Fruit fly (Drosophila melanogaster) whole organism, wandering third instar larva: ENCODE results near the gene Srp54k.
A peak's percentile ranks its signal among the peaks of the same experiment; 100 is the strongest.

Source experiments
- Abd-B ChIP-seq: fragments of >200 bp; optimal IDR thresholded peaks from 2 replicates; lab custom pipeline; 2017; ENCODE audit warnings: missing biosample characterization, missing genetic modification characterization
- CG32264 ChIP-seq: fragments of 200-800 bp; sonication (Bioruptor generic); optimal IDR thresholded peaks from 2 replicates; lab custom pipeline; 2016; ENCODE audit warnings: missing biosample characterization, missing genetic modification characterization
- CG9705 ChIP-seq: fragments of 200-800 bp; sonication (Bioruptor generic); optimal IDR thresholded peaks from 2 replicates; lab custom pipeline; 2018; ENCODE audit warnings: missing biosample characterization, mild to moderate bottlenecking, missing genetic modification characterization
- CrebA ChIP-seq: fragments of 200-800 bp; sonication (Bioruptor generic); optimal IDR thresholded peaks from 2 replicates; lab custom pipeline; 2016; ENCODE audit warnings: missing biosample characterization, mild to moderate bottlenecking, missing genetic modification characterization, borderline replicate concordance
- Dfd ChIP-seq: fragments of >200 bp; optimal IDR thresholded peaks from 2 replicates; lab custom pipeline; 2017; ENCODE audit warnings: missing biosample characterization, missing genetic modification characterization
- Dif ChIP-seq: fragments of 200-275, 200-300 bp; sonication (Bioruptor generic); optimal IDR thresholded peaks from 2 replicates; lab custom pipeline; 2018; ENCODE audit warnings: missing biosample characterization, missing genetic modification characterization; ENCODE audit not compliant: partially characterized antibody
- GATAd ChIP-seq: sonication (Bioruptor generic); optimal IDR thresholded peaks from 2 replicates; lab custom pipeline; 2016; ENCODE audit warnings: missing biosample characterization, missing genetic modification characterization
- HLH106 ChIP-seq: fragments of 200-800 bp; optimal IDR thresholded peaks from 3 replicates; lab custom pipeline; 2019; ENCODE audit warnings: missing biosample characterization, mild to moderate bottlenecking, missing genetic modification characterization, moderate library complexity
- Hnf4 ChIP-seq: fragments of 200-800 bp; sonication (Bioruptor generic); optimal IDR thresholded peaks from 2 replicates; lab custom pipeline; 2016; ENCODE audit warnings: missing biosample characterization, mild to moderate bottlenecking, missing genetic modification characterization
- Hr78 ChIP-seq: fragments of >200 bp; optimal IDR thresholded peaks from 2 replicates; lab custom pipeline; 2017; ENCODE audit warnings: missing biosample characterization, missing genetic modification characterization
- Hr83 ChIP-seq: fragments of 200-300 bp; sonication (Bioruptor generic); optimal IDR thresholded peaks from 2 replicates; lab custom pipeline; 2016; ENCODE audit warnings: missing biosample characterization, mild to moderate bottlenecking, missing genetic modification characterization, moderate library complexity; ENCODE audit not compliant: poor library complexity, severe bottlenecking
- Jra ChIP-seq: sonication (Bioruptor generic); optimal IDR thresholded peaks from 2 replicates; lab custom pipeline; 2016; ENCODE audit warnings: missing biosample characterization, missing genetic modification characterization
- Mio ChIP-seq: sonication (Bioruptor generic); optimal IDR thresholded peaks from 2 replicates; lab custom pipeline; 2016; ENCODE audit warnings: missing biosample characterization, missing genetic modification characterization
- Myc ChIP-seq: fragments of >200 bp; optimal IDR thresholded peaks from 2 replicates; lab custom pipeline; 2017
- N ChIP-seq: fragments of >200 bp; optimal IDR thresholded peaks from 2 replicates; lab custom pipeline; 2018; ENCODE audit warnings: missing biosample characterization, missing external identifiers, missing genetic modification characterization
- OdsH ChIP-seq: fragments of 200-800 bp; sonication (Bioruptor generic); optimal IDR thresholded peaks from 2 replicates; lab custom pipeline; 2016; ENCODE audit warnings: missing biosample characterization, mild to moderate bottlenecking, missing genetic modification characterization
- Rel ChIP-seq, 2 experiments: fragments of 200-800 bp; sonication (Bioruptor generic) in 1 of 2; optimal IDR thresholded peaks; 2 replicates in 1 of 2; 3 replicates in 1 of 2; lab custom pipeline; 2016 to 2019; ENCODE audit warnings: mild to moderate bottlenecking in 2 of 2, missing biosample characterization in 2 of 2, missing genetic modification characterization in 2 of 2, moderate library complexity in 1 of 2
- Sp1 ChIP-seq: fragments of 200-800 bp; sonication (Bioruptor generic); optimal IDR thresholded peaks from 3 replicates; lab custom pipeline; 2019; ENCODE audit warnings: missing biosample characterization, mild to moderate bottlenecking, missing genetic modification characterization, moderate library complexity
- Vsx2 ChIP-seq: fragments of 200-300, 225-300 bp; sonication (Bioruptor generic); optimal IDR thresholded peaks from 2 replicates; lab custom pipeline; 2018; ENCODE audit warnings: missing biosample characterization, missing genetic modification characterization; ENCODE audit not compliant: partially characterized antibody
- br ChIP-seq: fragments of 200-800 bp; sonication (Bioruptor generic); optimal IDR thresholded peaks from 2 replicates; lab custom pipeline; 2016; ENCODE audit warnings: missing biosample characterization, missing genetic modification characterization
- brk ChIP-seq: fragments of 200-800 bp; sonication (Bioruptor generic); optimal IDR thresholded peaks from 2 replicates; lab custom pipeline; 2016; ENCODE audit warnings: missing biosample characterization, mild to moderate bottlenecking, missing genetic modification characterization
- dl ChIP-seq, 2 experiments: fragments of 175-275, 200-275 bp in 1 of 2; fragments of 200-275 bp in 1 of 2; sonication (Bioruptor generic); optimal IDR thresholded peaks; lab custom pipeline; 2018; ENCODE audit warnings: mild to moderate bottlenecking in 2 of 2, missing biosample characterization in 2 of 2, missing genetic modification characterization in 2 of 2, moderate library complexity in 2 of 2; ENCODE audit not compliant: partially characterized antibody in 2 of 2, insufficient read depth in 1 of 2
- dmrt93B ChIP-seq: fragments of 200-800 bp; sonication (Bioruptor generic); optimal IDR thresholded peaks from 2 replicates; lab custom pipeline; 2018; ENCODE audit warnings: missing biosample characterization, mild to moderate bottlenecking, missing genetic modification characterization
- dsf ChIP-seq: sonication (Bioruptor generic); optimal IDR thresholded peaks from 2 replicates; lab custom pipeline; 2016; ENCODE audit warnings: missing biosample characterization, missing genetic modification characterization, borderline replicate concordance
- ey ChIP-seq: fragments of 200-800 bp; sonication (Bioruptor generic); optimal IDR thresholded peaks from 2 replicates; lab custom pipeline; 2016; ENCODE audit warnings: missing biosample characterization, missing genetic modification characterization
- foxo ChIP-seq, 2 experiments: fragments of 200-800 bp; sonication (Bioruptor generic); optimal IDR thresholded peaks; 2 replicates in 1 of 2; 3 replicates in 1 of 2; lab custom pipeline; 2016 to 2017; ENCODE audit warnings: missing biosample characterization in 2 of 2, missing genetic modification characterization in 2 of 2
- fru ChIP-seq: fragments of 200-800 bp; sonication (Bioruptor generic); optimal IDR thresholded peaks from 3 replicates; lab custom pipeline; 2016; ENCODE audit warnings: missing biosample characterization, mild to moderate bottlenecking, missing genetic modification characterization
- h ChIP-seq: fragments of 200-800 bp; sonication (Bioruptor generic); optimal IDR thresholded peaks from 3 replicates; lab custom pipeline; 2016; ENCODE audit warnings: missing biosample characterization, mild to moderate bottlenecking, missing genetic modification characterization
- jim ChIP-seq: fragments of 175-275, 200-325 bp; sonication (Bioruptor generic); optimal IDR thresholded peaks from 2 replicates; lab custom pipeline; 2016; ENCODE audit warnings: missing biosample characterization, mild to moderate bottlenecking, missing genetic modification characterization
- lola ChIP-seq: fragments of >200 bp; optimal IDR thresholded peaks from 2 replicates; lab custom pipeline; 2017; ENCODE audit warnings: missing biosample characterization, missing genetic modification characterization
- pan ChIP-seq: fragments of >200 bp; optimal IDR thresholded peaks from 2 replicates; lab custom pipeline; 2017
- psq ChIP-seq: fragments of 200-800 bp; sonication (Bioruptor generic); optimal IDR thresholded peaks from 3 replicates; lab custom pipeline; 2017; ENCODE audit warnings: missing biosample characterization, mild to moderate bottlenecking, missing genetic modification characterization, moderate library complexity
- rgr ChIP-seq: fragments of 200-800 bp; sonication (Bioruptor generic); optimal IDR thresholded peaks from 3 replicates; lab custom pipeline; 2016; ENCODE audit warnings: missing biosample characterization, mild to moderate bottlenecking, missing genetic modification characterization
- sv ChIP-seq: fragments of 200-800 bp; sonication (Bioruptor generic); optimal IDR thresholded peaks from 3 replicates; lab custom pipeline; 2016; ENCODE audit warnings: missing biosample characterization, missing genetic modification characterization
- tai ChIP-seq: sonication (Bioruptor generic); optimal IDR thresholded peaks from 2 replicates; lab custom pipeline; 2016; ENCODE audit warnings: missing biosample characterization, missing genetic modification characterization
- usp ChIP-seq: fragments of >200 bp; optimal IDR thresholded peaks from 2 replicates; lab custom pipeline; 2017; ENCODE audit warnings: missing biosample characterization, missing genetic modification characterization
- woc ChIP-seq: sonication (Bioruptor generic); optimal IDR thresholded peaks from 2 replicates; lab custom pipeline; 2016; ENCODE audit warnings: missing biosample characterization, mild to moderate bottlenecking, missing genetic modification characterization

The Srp54k gene

DNA sequence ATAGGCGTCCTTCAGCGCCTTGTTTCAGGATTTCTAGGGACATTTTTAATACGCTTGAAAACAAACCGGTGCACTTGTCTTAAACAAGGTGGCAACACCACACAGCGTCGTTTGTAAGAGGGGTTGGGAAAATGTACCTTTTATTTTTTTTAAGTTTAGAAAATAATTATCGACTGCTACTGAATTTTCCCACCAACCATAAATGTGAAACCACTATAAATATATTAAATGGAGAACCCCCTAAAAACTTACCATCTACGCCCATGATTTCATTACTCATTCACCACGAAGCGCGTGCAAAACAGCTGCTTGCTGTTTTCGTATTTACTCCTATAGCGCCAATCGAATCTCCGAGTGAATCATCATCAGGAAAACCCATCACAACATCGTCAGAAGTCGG, 13.2 kb upstream of the Srp54k start, which contains the start of the genes Tcs5 and CHMP2B (continued):
- TF ChIP-seq Abd-B (GFP tag; lab: Kevin White, UChicago) (no peak), sv (GFP tag; lab: Kevin White, UChicago) (peak; percentile 100), Hr83 (peak; percentile 100), Rel (GFP tag; optimal IDR thresholded peaks at IDR 0.05; lab: Kevin White, UChicago) (peak; percentile 97), Rel (tag; optimal IDR thresholded peaks at IDR 0.05; lab: Kevin White, UChicago) (peak; percentile 93), dsf (GFP tag; lab: Kevin White, UChicago) (peak; percentile 98), foxo (GFP tag; optimal IDR thresholded peaks at IDR 0.05; lab: Kevin White, UChicago) (peak; percentile 98 to 100), dl (GFP tag; optimal IDR thresholded peaks at IDR 0.05; lab: Kevin White, UChicago; ENCODE audit: insufficient read depth in 1 of 2, partially characterized antibody in 2 of 2) (no peak), usp (GFP tag; lab: Kevin White, UChicago) (no peak)
- TF ChIP-seq, all 38 proteins: peak for 25

DNA sequence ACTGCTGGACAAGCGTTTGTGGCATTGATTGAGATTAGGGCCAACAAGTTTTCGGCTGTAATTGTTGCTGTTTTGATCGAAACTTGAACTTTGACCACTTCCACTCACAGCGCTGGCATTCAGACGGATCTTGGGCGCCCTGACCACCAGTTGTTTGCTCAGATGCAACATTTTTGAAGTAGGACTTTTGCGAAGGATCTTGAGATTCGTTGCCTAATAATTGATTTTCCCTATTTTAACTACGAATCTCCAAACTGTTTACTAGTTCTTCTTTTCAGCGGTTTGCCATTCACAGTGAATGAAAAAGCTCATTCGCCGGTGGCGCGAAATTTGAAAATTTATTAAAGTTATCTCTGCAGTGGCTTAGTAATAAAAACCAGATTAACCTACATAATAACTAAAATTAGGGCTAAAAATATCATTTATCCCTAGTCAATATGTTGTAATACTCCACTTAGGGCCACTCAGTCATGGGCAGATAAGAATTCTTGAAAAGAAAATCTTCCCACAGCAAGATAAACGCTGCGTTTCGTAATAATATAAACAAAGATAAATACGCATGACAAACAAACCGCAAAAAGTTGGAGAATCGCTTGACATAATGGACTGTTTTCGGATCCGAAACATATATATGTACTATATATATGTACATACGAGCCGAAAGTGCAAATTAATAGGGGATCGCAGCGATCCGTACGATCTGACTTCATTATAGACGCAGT, 10.9 kb upstream of the Srp54k start, which contains the start of the genes Dhrs4 and Gdap1:
Gene Dhrs4 (minus strand): TSS at position 267 of the 722 bp plus-strand sequence.
Gene Gdap1 (plus strand): TSS at position 574 of the 722 bp plus-strand sequence.
- no peak for TF ChIP-seq CrebA (GFP tag; lab: Kevin White, UChicago)
- peak; percentile 22 for TF ChIP-seq Myc (lab: Kevin White, UChicago)

DNA sequence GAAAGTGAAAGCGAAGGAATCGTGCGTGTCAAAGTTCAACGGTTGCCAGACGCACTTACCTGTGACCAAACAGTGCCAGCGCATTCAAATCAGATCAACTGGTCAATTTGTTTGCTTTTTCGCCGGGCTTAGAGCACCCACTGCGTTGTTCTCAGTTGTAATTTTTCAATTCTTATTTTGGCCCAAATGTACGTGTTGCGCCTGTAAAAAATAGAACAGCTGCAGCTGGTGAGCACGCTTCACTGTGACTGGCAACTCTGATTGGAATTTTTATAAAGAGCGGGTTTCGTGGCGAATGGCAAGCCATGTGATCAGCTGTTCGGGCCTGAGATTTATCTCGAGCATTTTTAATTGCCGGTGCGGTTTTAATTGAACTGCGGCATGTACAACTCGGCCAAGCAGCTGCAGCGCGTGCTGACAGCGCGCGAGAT, 6.6 kb upstream of the Srp54k start, which contains the start of the genes Fitm and AlaRS-m:
Gene Fitm (minus strand): TSS at position 250 of the 431 bp plus-strand sequence.
Gene AlaRS-m (plus strand): TSS at position 285 of the 431 bp plus-strand sequence.
- TF ChIP-seq dl (GFP tag; optimal IDR thresholded peaks at IDR 0.05; lab: Kevin White, UChicago; ENCODE audit: insufficient read depth in 1 of 2, partially characterized antibody in 2 of 2) (no peak), Rel (GFP tag; optimal IDR thresholded peaks at IDR 0.05; lab: Kevin White, UChicago) (no peak), Rel (tag; optimal IDR thresholded peaks at IDR 0.05; lab: Kevin White, UChicago) (peak; percentile 32), Myc (lab: Kevin White, UChicago) (peak; percentile 58), pan (lab: Kevin White, UChicago) (no peak), dsf (GFP tag; lab: Kevin White, UChicago) (no peak), dmrt93B (GFP tag; lab: Kevin White, UChicago) (no peak), h (GFP tag; lab: Kevin White, UChicago) (no peak), fru (GFP tag; lab: Kevin White, UChicago) (no peak), Hr78 (GFP tag; lab: Kevin White, UChicago) (no peak)

DNA sequence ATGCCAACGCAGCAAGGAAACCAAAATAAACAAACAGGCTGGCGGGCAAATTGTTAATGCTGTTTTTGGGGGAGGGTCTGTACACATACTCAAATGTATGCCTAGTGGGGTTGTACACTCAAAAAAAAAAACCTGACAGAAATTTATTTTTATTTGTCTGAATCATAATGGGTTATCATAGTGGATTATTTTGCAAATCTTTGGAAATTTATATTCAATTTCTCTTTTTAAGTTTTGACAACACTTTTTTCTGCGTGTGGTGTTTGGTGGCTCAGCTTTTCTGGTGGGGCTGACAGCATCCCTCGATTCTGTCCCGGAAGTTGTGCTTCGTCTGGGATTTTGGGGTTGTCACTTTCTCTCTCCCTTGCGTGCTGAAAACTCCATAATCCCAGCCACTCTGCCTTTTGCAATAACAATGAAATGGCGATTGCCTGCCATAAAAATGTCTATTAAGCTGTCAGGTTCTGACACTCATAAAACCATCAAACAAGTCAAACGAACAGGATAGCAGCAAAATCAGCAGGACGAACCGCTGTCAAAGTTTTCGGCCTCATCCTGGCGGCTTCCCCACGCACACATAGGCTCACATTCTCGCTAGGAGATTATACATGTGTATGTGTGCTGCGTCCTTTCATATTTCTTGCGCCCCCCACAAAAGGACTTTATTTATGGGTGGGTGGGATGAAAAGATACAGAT, 2.6 kb downstream of the Srp54k start:
- TF ChIP-seq h (GFP tag; lab: Kevin White, UChicago) (peak; percentile 79), GATAd (GFP tag; lab: Kevin White, UChicago) (no peak), CG9705 (GFP tag; lab: Kevin White, UChicago) (peak; percentile 2), CG32264 (GFP tag; lab: Kevin White, UChicago) (no peak), foxo (GFP tag; optimal IDR thresholded peaks at IDR 0.05; lab: Kevin White, UChicago) (peak in 1 of 2 experiments; percentile 80), N (no peak), Jra (no peak), Hr78 (GFP tag; lab: Kevin White, UChicago) (no peak), tai (GFP tag; lab: Kevin White, UChicago) (no peak), Hnf4 (GFP tag; lab: Kevin White, UChicago) (no peak), Mio (GFP tag; lab: Kevin White, UChicago) (no peak), br (GFP tag; lab: Kevin White, UChicago) (peak; percentile 66), Dif (GFP tag; lab: Kevin White, UChicago) (no peak), lola (GFP tag; lab: Kevin White, UChicago) (no peak), dl (GFP tag; optimal IDR thresholded peaks at IDR 0.05; lab: Kevin White, UChicago; ENCODE audit: insufficient read depth in 1 of 2, partially characterized antibody in 2 of 2) (no peak), fru (GFP tag; lab: Kevin White, UChicago) (peak; percentile 77), woc (GFP tag; lab: Kevin White, UChicago) (peak; percentile 56), jim (GFP tag; lab: Kevin White, UChicago) (no peak), rgr (GFP tag; lab: Kevin White, UChicago) (peak; percentile 72), CrebA (GFP tag; lab: Kevin White, UChicago) (no peak), psq (GFP tag; lab: Kevin White, UChicago) (peak; percentile 56), Vsx2 (GFP tag; lab: Kevin White, UChicago) (no peak), HLH106 (tag; lab: Kevin White, UChicago) (no peak), brk (no peak), Rel (GFP tag; optimal IDR thresholded peaks at IDR 0.05; lab: Kevin White, UChicago) (no peak), Rel (tag; optimal IDR thresholded peaks at IDR 0.05; lab: Kevin White, UChicago) (no peak), Dfd (GFP tag; lab: Kevin White, UChicago) (no peak), OdsH (peak; percentile 68), pan (lab: Kevin White, UChicago) (no peak), Hr83 (no peak), dmrt93B (GFP tag; lab: Kevin White, UChicago) (no peak), Sp1 (GFP tag; lab: Kevin White, UChicago) (peak; percentile 58), Myc (lab: Kevin White, UChicago) (no peak), ey (GFP tag; lab: Kevin White, UChicago) (peak; percentile 79)
